Worm (Caenorhabditis elegans): ENCODE results near the gene srx-135.

- no peak for TF ChIP-seq lsy-2 (tag; optimal IDR thresholded peaks at IDR 0.05)
- TF ChIP-seq nhr-25 (tag; optimal IDR thresholded peaks at IDR 0.05), result no peak
- no peak for TF ChIP-seq ZK546.5 (tag; optimal IDR thresholded peaks at IDR 0.05)
- no peak for TF ChIP-seq skn-1 (tag; optimal IDR thresholded peaks at IDR 0.05)
- no peak for TF ChIP-seq ama-1 (optimal IDR thresholded peaks at IDR 0.05)
- TF ChIP-seq nhr-12 (tag; optimal IDR thresholded peaks at IDR 0.05), result no peak
- no peak for TF ChIP-seq fos-1 (tag; optimal IDR thresholded peaks at IDR 0.05)
- TF ChIP-seq nhr-237 (tag; optimal IDR thresholded peaks at IDR 0.05), result no peak
- no peak for TF ChIP-seq egl-27 (tag; optimal IDR thresholded peaks at IDR 0.05)
Observed at ce11 chrV:13891489-13891888, 32.5 kb downstream of the srx-135 start.
